Worm (Caenorhabditis elegans) whole organism, L4 larva: Measurements from ENCODE around the gene clec-186.
A peak's percentile ranks its signal among the peaks of the same experiment; 100 is the strongest.

Experiments
- ama-1 ChIP-seq: fragments of 150-350 bp; optimal IDR thresholded peaks from 2 replicates; lab custom pipeline; 2014; ENCODE audit warnings: inconsistent platforms, mixed read lengths
- ceh-20 ChIP-seq: fragments of 200-800 bp; sonication (Bioruptor generic); IDR thresholded peaks from 2 replicates; pipeline ENCODE4 v1.3.6; 2022; ENCODE audit warnings: missing genetic modification reagents, missing genetic modification characterization, missing compliant biosample characterization
- ces-1 ChIP-seq: fragments of 150-350 bp; sonication (generic microtip); optimal IDR thresholded peaks from 4 replicates; lab custom pipeline; 2014; ENCODE audit warnings: missing biosample characterization, missing genetic modification reagents, missing genetic modification characterization
- hlh-11 ChIP-seq: fragments of 200-800 bp; sonication (Bioruptor generic); optimal IDR thresholded peaks from 2 replicates; lab custom pipeline; 2018; ENCODE audit warnings: mild to moderate bottlenecking, missing genetic modification characterization, missing compliant biosample characterization

DNA sequence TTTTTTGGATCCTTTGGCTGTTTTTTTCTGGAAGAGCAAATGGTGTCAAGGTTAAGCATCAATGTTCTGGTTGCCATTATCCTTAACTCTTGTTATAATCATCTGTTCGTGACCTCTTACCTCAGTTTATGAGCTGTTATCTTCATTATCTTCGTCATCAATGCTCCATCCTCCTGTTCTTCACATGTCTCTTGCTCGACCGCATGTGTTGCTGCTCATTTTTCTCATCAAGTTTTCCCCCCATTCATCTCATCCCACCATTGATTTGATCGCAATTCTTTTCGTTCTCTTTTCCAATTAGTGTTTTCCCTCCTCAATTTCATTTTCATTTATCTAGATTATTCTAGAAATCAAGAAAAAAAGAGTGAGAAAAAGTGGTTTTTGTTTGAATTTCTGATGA lies 48.4 kb upstream of the clec-186 start:
- TF ChIP-seq hlh-11 (tag; lab: Kevin White, UChicago): peak; percentile 15
- no peak for TF ChIP-seq ceh-20 (GFP tag; lab: Robert Waterston, UW)
- TF ChIP-seq ces-1: no peak
- no peak for TF ChIP-seq ama-1 (lab: Kevin White, UChicago)
